Worm (Caenorhabditis elegans) whole organism, L3 larva: ENCODE results near the gene cal-2.

Source experiments
- ceh-82 ChIP-seq: fragments of 150-350 bp; optimal IDR thresholded peaks from 2 replicates; lab custom pipeline; 2014; ENCODE audit warnings: missing biosample characterization, missing genetic modification characterization
- egl-27 ChIP-seq: sonication (generic microtip); optimal IDR thresholded peaks from 4 replicates; lab custom pipeline; 2017; ENCODE audit warnings: missing biosample characterization, missing genetic modification reagents, missing genetic modification characterization
- nfya-1 ChIP-seq: sonication (generic microtip); optimal IDR thresholded peaks from 2 replicates; lab custom pipeline; 2017; ENCODE audit warnings: missing genetic modification characterization, mild to moderate bottlenecking, missing compliant biosample characterization, antibody characterized with exemption, moderate library complexity; ENCODE audit not compliant: insufficient read depth
- nhr-77 ChIP-seq: fragments of 150-350 bp; optimal IDR thresholded peaks from 2 replicates; lab custom pipeline; 2014; ENCODE audit warnings: missing biosample characterization, missing genetic modification characterization
- skn-1 ChIP-seq: fragments of 150-350 bp; optimal IDR thresholded peaks from 2 replicates; lab custom pipeline; 2014; ENCODE audit warnings: missing biosample characterization, missing genetic modification characterization
- unc-39 ChIP-seq: sonication (generic microtip); optimal IDR thresholded peaks from 4 replicates; lab custom pipeline; 2017; ENCODE audit warnings: missing biosample characterization, missing genetic modification characterization

ce11 chrII:8947391-8947790, 13.1 kb upstream of the cal-2 start, which contains the start of gene cutl-15:
- TF ChIP-seq egl-27 (tag; lab: Kevin White, UChicago) (no peak), unc-39 (tag; lab: Kevin White, UChicago) (no peak), ceh-82 (tag; lab: Kevin White, UChicago) (no peak), nhr-77 (tag; lab: Kevin White, UChicago) (no peak), nfya-1 (tag; lab: Kevin White, UChicago) (no peak), skn-1 (tag; lab: Kevin White, UChicago) (no peak)
